Fruit fly (Drosophila melanogaster): ENCODE data around the gene CG15882.
A peak's percentile ranks its signal among the peaks of the same experiment; 100 is the strongest.

- TF ChIP-seq Rel (GFP tag; optimal IDR thresholded peaks at IDR 0.05) (peak; percentile 56), Rel (tag; optimal IDR thresholded peaks at IDR 0.05) (peak; percentile 52), Hr78 (GFP tag; optimal IDR thresholded peaks at IDR 0.05) (no peak), psq (GFP tag; optimal IDR thresholded peaks at IDR 0.05) (peak; percentile 81), Mio (GFP tag; optimal IDR thresholded peaks at IDR 0.05) (peak; percentile 5)
Observed at dm6 chrX:19154998-19155397, 30.8 kb upstream of the CG15882 start.

Measured in whole organism, wandering third instar larva.